Worm (Caenorhabditis elegans): ENCODE data around the gene F46B6.4.

DNA sequence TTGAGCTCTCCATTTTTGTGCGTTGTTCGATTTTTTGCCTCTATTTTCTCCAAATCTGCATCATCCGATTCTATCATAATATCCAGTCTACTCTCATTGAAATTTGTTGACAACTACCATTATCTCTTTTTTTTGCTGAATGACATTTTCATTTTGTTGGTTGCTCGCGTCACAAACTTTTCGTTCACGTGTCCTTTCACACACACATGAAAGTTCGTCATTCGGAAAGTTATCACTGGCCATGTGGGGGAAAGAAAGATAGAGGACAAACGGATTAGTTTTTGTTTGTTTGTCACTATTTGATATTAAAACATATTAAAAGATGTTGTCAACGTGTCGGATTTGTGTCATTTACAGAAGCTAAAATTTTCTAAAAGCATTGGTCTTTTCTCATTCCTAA, 15.7 kb upstream of the F46B6.4 start:
- TF ChIP-seq lin-39 (tag; optimal IDR thresholded peaks at IDR 0.05) (no peak), php-3 (GFP tag; IDR thresholded peaks at IDR 0.05) (no peak), ama-1 (optimal IDR thresholded peaks at IDR 0.05) (no peak), tag-97 (GFP tag; IDR thresholded peaks at IDR 0.05) (no peak), spr-3 (GFP tag; optimal IDR thresholded peaks at IDR 0.05) (no peak), unc-62 (GFP tag; optimal IDR thresholded peaks at IDR 0.05 in 1 of 2) (no peak), unc-62 (tag; optimal IDR thresholded peaks at IDR 0.05) (no peak), mdl-1 (tag; optimal IDR thresholded peaks at IDR 0.05) (no peak), lin-13 (GFP tag; optimal IDR thresholded peaks at IDR 0.05) (no peak), gei-8 (GFP tag; optimal IDR thresholded peaks at IDR 0.05) (no peak), aha-1 (tag) (no peak), nhr-42 (GFP tag; IDR thresholded peaks at IDR 0.05) (no peak)
